Worm (Caenorhabditis elegans): ENCODE results near the gene T27C5.10.

ce11 chrV:17414951-17415350 lies 15.0 kb downstream of the T27C5.10 start, which contains the start of gene T27C5.12:
- TF ChIP-seq ceh-82 (tag; optimal IDR thresholded peaks at IDR 0.05) (no peak), ceh-28 (tag; optimal IDR thresholded peaks at IDR 0.05) (no peak), sea-2 (GFP tag; optimal IDR thresholded peaks at IDR 0.05) (no peak), unc-62 (GFP tag; optimal IDR thresholded peaks at IDR 0.05) (no peak), tbx-2 (tag; optimal IDR thresholded peaks at IDR 0.05) (no peak)

Data from whole organism, L3 larva.